Worm (Caenorhabditis elegans) whole organism, midembryonic: Measurements from ENCODE around the gene F52E4.5.

Experiments used
- cog-1 ChIP-seq: sonication (generic microtip); optimal IDR thresholded peaks from 2 replicates; lab custom pipeline; 2016; ENCODE audit warnings: missing genetic modification characterization, missing compliant biosample characterization
- ztf-23 ChIP-seq: fragments of 200-800 bp; sonication (Bioruptor generic); IDR thresholded peaks from 2 replicates; pipeline ENCODE4 v1.3.6; 2022; ENCODE audit warnings: missing genetic modification reagents, missing genetic modification characterization, missing compliant biosample characterization

- TF ChIP-seq cog-1 (tag; lab: Kevin White, UChicago) (no peak), ztf-23 (no peak)
Observed at ce11 chrX:3106137-3106536, 19.0 kb upstream of the F52E4.5 start, which contains the start of gene K10B3.5.
